Worm (Caenorhabditis elegans) whole organism, young adult: Measurements from ENCODE around the gene F17C11.26.
A peak's percentile ranks its signal among the peaks of the same experiment; 100 is the strongest.

Experiments
- B0035.1 ChIP-seq: sonication (generic microtip); optimal IDR thresholded peaks from 2 replicates; lab custom pipeline; 2016; ENCODE audit warnings: missing genetic modification characterization, mild to moderate bottlenecking, missing compliant biosample characterization, missing genotype, missing genetic modification reagents
- F10E7.11 ChIP-seq: sonication (generic microtip); optimal IDR thresholded peaks from 2 replicates; lab custom pipeline; 2017; ENCODE audit warnings: mild to moderate bottlenecking, missing genetic modification characterization, moderate library complexity, missing compliant biosample characterization
- F55B11.4 ChIP-seq: sonication (generic microtip); optimal IDR thresholded peaks from 2 replicates; lab custom pipeline; 2016; ENCODE audit warnings: missing compliant biosample characterization, missing genetic modification characterization, borderline replicate concordance; ENCODE audit not compliant: insufficient read depth
- F57A8.1 ChIP-seq: fragments of 200-800 bp; sonication (Bioruptor generic); optimal IDR thresholded peaks from 2 replicates; lab custom pipeline; 2018; ENCODE audit warnings: mild to moderate bottlenecking, missing genetic modification characterization, moderate library complexity, missing compliant biosample characterization
- K12H6.12 ChIP-seq: fragments of 200-800 bp; sonication (Bioruptor generic); optimal IDR thresholded peaks from 2 replicates; lab custom pipeline; 2018; ENCODE audit warnings: mild to moderate bottlenecking, missing genetic modification characterization, missing compliant biosample characterization
- T26A5.8 ChIP-seq: sonication (generic microtip); optimal IDR thresholded peaks from 2 replicates; lab custom pipeline; 2016; ENCODE audit warnings: missing genetic modification characterization, missing compliant biosample characterization
- Y53G8AR.9 ChIP-seq: fragments of 200-800 bp; sonication (Bioruptor generic); conservative IDR thresholded peaks from 2 replicates; pipeline ENCODE4 v1.3.6; 2022; ENCODE audit warnings: missing genetic modification reagents, missing genetic modification characterization, missing compliant biosample characterization
- Y56A3A.18 ChIP-seq: fragments of 200-800 bp; sonication (Bioruptor generic); IDR thresholded peaks from 2 replicates; pipeline ENCODE4 v1.3.6; 2022; ENCODE audit warnings: missing genetic modification reagents, missing genetic modification characterization, missing compliant biosample characterization
- aptf-2 ChIP-seq: fragments of 200-800 bp; sonication (Bioruptor generic); conservative IDR thresholded peaks from 2 replicates; pipeline ENCODE4 v1.3.6; 2022; ENCODE audit warnings: missing genetic modification reagents, missing genetic modification characterization, missing compliant biosample characterization
- athp-1 ChIP-seq: sonication (generic microtip); optimal IDR thresholded peaks from 2 replicates; lab custom pipeline; 2017; ENCODE audit warnings: mild to moderate bottlenecking, missing genetic modification characterization, missing compliant biosample characterization
- attf-5 ChIP-seq: fragments of 200-800 bp; sonication (Bioruptor generic); optimal IDR thresholded peaks from 2 replicates; lab custom pipeline; 2018; ENCODE audit warnings: mild to moderate bottlenecking, missing genetic modification characterization, missing compliant biosample characterization
- ceh-100 ChIP-seq: fragments of 200-800 bp; sonication (Bioruptor generic); IDR thresholded peaks from 2 replicates; pipeline ENCODE4 v1.3.6; 2022; ENCODE audit warnings: missing genetic modification reagents, missing genetic modification characterization, missing compliant biosample characterization
- ceh-40 ChIP-seq: fragments of 200-800 bp; sonication (Bioruptor generic); IDR thresholded peaks from 2 replicates; pipeline ENCODE4 v1.3.6; 2022; ENCODE audit warnings: missing genetic modification characterization, missing compliant biosample characterization
- die-1 ChIP-seq: sonication (generic microtip); optimal IDR thresholded peaks from 2 replicates; lab custom pipeline; 2016; ENCODE audit warnings: missing genotype, mild to moderate bottlenecking, missing genetic modification characterization, missing compliant biosample characterization
- egl-18 ChIP-seq: fragments of 200-800 bp; sonication (Bioruptor generic); IDR thresholded peaks from 2 replicates; pipeline ENCODE4 v1.3.6; 2022; ENCODE audit warnings: missing genetic modification reagents, missing genetic modification characterization, missing compliant biosample characterization
- egrh-3 ChIP-seq: fragments of 200-800 bp; sonication (Bioruptor generic); IDR thresholded peaks from 2 replicates; pipeline ENCODE4 v1.3.6; 2022; ENCODE audit warnings: missing genetic modification reagents, missing genetic modification characterization, missing compliant biosample characterization
- gei-17 ChIP-seq: fragments of 200-800 bp; sonication (Bioruptor generic); optimal IDR thresholded peaks from 2 replicates; lab custom pipeline; 2018; ENCODE audit warnings: mild to moderate bottlenecking, missing genetic modification characterization, missing compliant biosample characterization
- him-1 ChIP-seq: sonication (generic microtip); optimal IDR thresholded peaks from 2 replicates; lab custom pipeline; 2016; ENCODE audit warnings: missing genotype, missing genetic modification reagents, missing genetic modification characterization, missing compliant biosample characterization
- hlh-26 ChIP-seq: fragments of 200-800 bp; sonication (Bioruptor generic); conservative IDR thresholded peaks from 2 replicates; pipeline ENCODE4 v1.3.6; 2022; ENCODE audit warnings: missing genetic modification reagents, missing genetic modification characterization, missing compliant biosample characterization
- hrde-1 ChIP-seq: sonication (generic microtip); optimal IDR thresholded peaks from 2 replicates; lab custom pipeline; 2016; ENCODE audit warnings: missing genetic modification characterization, mild to moderate bottlenecking, missing compliant biosample characterization, moderate library complexity, missing genotype, missing genetic modification reagents, borderline replicate concordance
- lag-1 ChIP-seq: fragments of 200-800 bp; sonication (Bioruptor generic); IDR thresholded peaks from 2 replicates; pipeline ENCODE4 v1.3.6; 2022; ENCODE audit warnings: missing genetic modification reagents, missing genetic modification characterization, missing compliant biosample characterization
- let-526 ChIP-seq: fragments of 200-800 bp; sonication (Bioruptor generic); IDR thresholded peaks from 2 replicates; pipeline ENCODE4 v1.3.6; 2022; ENCODE audit warnings: missing genetic modification reagents, missing genetic modification characterization, missing compliant biosample characterization
- let-607 ChIP-seq, 2 experiments: fragments of 200-800 bp in 1 of 2; sonication (Bioruptor generic) in 1 of 2; sonication (generic microtip) in 1 of 2; optimal IDR thresholded peaks; 2 replicates each; lab custom pipeline; 2016 to 2018; ENCODE audit warnings: mild to moderate bottlenecking in 2 of 2, missing compliant biosample characterization in 2 of 2, missing genetic modification characterization in 2 of 2, moderate library complexity in 2 of 2, missing genotype in 1 of 2
- lin-40 ChIP-seq: sonication (generic microtip); optimal IDR thresholded peaks from 2 replicates; lab custom pipeline; 2016; ENCODE audit warnings: missing genetic modification characterization, mild to moderate bottlenecking, missing compliant biosample characterization, missing genotype, missing genetic modification reagents
- lin-54 ChIP-seq: fragments of 200-800 bp; sonication (Bioruptor generic); optimal IDR thresholded peaks from 2 replicates; lab custom pipeline; 2018; ENCODE audit warnings: mild to moderate bottlenecking, missing genetic modification characterization, missing compliant biosample characterization
- lsl-1 ChIP-seq: fragments of 200-800 bp; sonication (Bioruptor generic); optimal IDR thresholded peaks from 2 replicates; lab custom pipeline; 2018; ENCODE audit warnings: mild to moderate bottlenecking, missing genetic modification characterization, moderate library complexity, missing compliant biosample characterization
- mel-28 ChIP-seq: sonication (generic microtip); optimal IDR thresholded peaks from 2 replicates; lab custom pipeline; 2016; ENCODE audit warnings: borderline replicate concordance, mild to moderate bottlenecking, missing genetic modification characterization, missing compliant biosample characterization
- nfya-1 ChIP-seq: sonication (generic microtip); optimal IDR thresholded peaks from 2 replicates; lab custom pipeline; 2017; ENCODE audit warnings: antibody characterized with exemption, missing compliant biosample characterization, missing genetic modification characterization, borderline replicate concordance; ENCODE audit not compliant: insufficient read depth
- nhr-120 ChIP-seq: fragments of 200-800 bp; sonication (Bioruptor generic); IDR thresholded peaks from 2 replicates; pipeline ENCODE4 v1.3.6; 2022; ENCODE audit warnings: missing genetic modification characterization, missing compliant biosample characterization
- pbrm-1 ChIP-seq: fragments of 200-800 bp; sonication (Bioruptor generic); IDR thresholded peaks from 2 replicates; pipeline ENCODE4 v1.3.6; 2022; ENCODE audit warnings: missing genetic modification reagents, missing genetic modification characterization, missing compliant biosample characterization
- snpc-1.1 ChIP-seq: sonication (generic microtip); optimal IDR thresholded peaks from 2 replicates; lab custom pipeline; 2017; ENCODE audit warnings: missing genetic modification characterization, mild to moderate bottlenecking, missing compliant biosample characterization, antibody characterized with exemption, moderate library complexity, missing genotype, missing genetic modification reagents; ENCODE audit not compliant: insufficient read depth
- snpc-3.4 ChIP-seq: sonication (generic microtip); optimal IDR thresholded peaks from 2 replicates; lab custom pipeline; 2017; ENCODE audit warnings: missing genetic modification characterization, mild to moderate bottlenecking, missing compliant biosample characterization, antibody characterized with exemption, moderate library complexity, missing genotype, missing genetic modification reagents
- snpc-4 ChIP-seq, 5 experiments: fragments of 150-350 bp in 1 of 5; sonication (generic microtip) in 4 of 5; optimal IDR thresholded peaks; 2 replicates each; lab custom pipeline; 2014 to 2018; ENCODE audit warnings: missing genetic modification characterization in 5 of 5, missing biosample characterization in 3 of 5, antibody characterized with exemption in 2 of 5, mild to moderate bottlenecking in 2 of 5, missing compliant biosample characterization in 2 of 5, missing genotype in 2 of 5, moderate library complexity in 2 of 5, missing genetic modification reagents in 1 of 5
- tbp1 ChIP-seq: fragments of 200-800 bp; sonication (Bioruptor generic); optimal IDR thresholded peaks from 2 replicates; lab custom pipeline; 2018; ENCODE audit warnings: mild to moderate bottlenecking, missing genetic modification characterization, missing compliant biosample characterization
- unc-62 ChIP-seq: fragments of 150-350 bp; optimal IDR thresholded peaks from 2 replicates; lab custom pipeline; 2014; ENCODE audit warnings: missing biosample characterization, missing genetic modification reagents, missing genetic modification characterization
- zim-3 ChIP-seq: sonication (generic microtip); optimal IDR thresholded peaks from 2 replicates; lab custom pipeline; 2017; ENCODE audit warnings: mild to moderate bottlenecking, missing genetic modification characterization, moderate library complexity, missing compliant biosample characterization
- ztf-25 ChIP-seq: fragments of 200-800 bp; sonication (Bioruptor generic); IDR thresholded peaks from 2 replicates; pipeline ENCODE4 v1.3.6; 2022; ENCODE audit warnings: missing genetic modification reagents, missing genetic modification characterization, missing compliant biosample characterization
- ztf-6 ChIP-seq: fragments of 200-800 bp; sonication (Bioruptor generic); IDR thresholded peaks from 2 replicates; pipeline ENCODE4 v1.3.6; 2022; ENCODE audit warnings: missing genetic modification reagents, missing genetic modification characterization, missing compliant biosample characterization

F17C11.26 gene

ce11 chrV:10897172-10897571, 44.1 kb upstream of the F17C11.26 start (continued):
- no peak for TF ChIP-seq F55B11.4 (tag; lab: Kevin White, UChicago)
- peak; percentile 87 for TF ChIP-seq F10E7.11
- TF ChIP-seq athp-1 = peak; percentile 99
- no peak for TF ChIP-seq hlh-26
- TF ChIP-seq unc-62 = peak; percentile 81
- peak; percentile 97 for TF ChIP-seq K12H6.12

ce11 chrV:10898107-10898506, 43.1 kb upstream of the F17C11.26 start, which contains the start of gene F32D8.7:
TSS of gene F32D8.7 (plus strand) at chrV:10898435.
- no peak for TF ChIP-seq unc-62
- no peak for TF ChIP-seq F57A8.1 (GFP tag; lab: Kevin White, UChicago)
- TF ChIP-seq tbp1 (GFP tag; lab: Kevin White, UChicago) = no peak
- TF ChIP-seq B0035.1 = no peak
- no peak for TF ChIP-seq pbrm-1 (GFP tag; lab: Robert Waterston, UW)
- TF ChIP-seq zim-3 = no peak
- no peak for TF ChIP-seq let-526 (GFP tag; lab: Robert Waterston, UW)
- no peak for TF ChIP-seq aptf-2 (GFP tag; lab: Robert Waterston, UW)
- TF ChIP-seq mel-28 (tag; lab: Kevin White, UChicago) = no peak
- no peak for TF ChIP-seq ztf-6 (GFP tag; lab: Robert Waterston, UW)
- no peak for TF ChIP-seq Y56A3A.18 (GFP tag; lab: Robert Waterston, UW)
- no peak for TF ChIP-seq nfya-1 (tag; lab: Kevin White, UChicago)
- no peak for TF ChIP-seq snpc-4 (GFP tag; optimal IDR thresholded peaks at IDR 0.05; lab: Kevin White, UChicago)
- TF ChIP-seq snpc-4 (tag; optimal IDR thresholded peaks at IDR 0.05; lab: Kevin White, UChicago) = no peak
- TF ChIP-seq lin-40 (tag; lab: Kevin White, UChicago) = no peak
- TF ChIP-seq lag-1 = no peak
- no peak for TF ChIP-seq hrde-1 (tag; lab: Kevin White, UChicago)
- TF ChIP-seq F55B11.4 (tag; lab: Kevin White, UChicago) = no peak
- no peak for TF ChIP-seq him-1 (tag; lab: Kevin White, UChicago)
- no peak for TF ChIP-seq ceh-40 (GFP tag; lab: Robert Waterston, UW)

- TF ChIP-seq snpc-1.1 (tag; lab: Kevin White, UChicago) (no peak), egl-18 (GFP tag; lab: Robert Waterston, UW) (no peak), Y53G8AR.9 (GFP tag; lab: Robert Waterston, UW) (no peak), attf-5 (GFP tag; lab: Kevin White, UChicago) (no peak), snpc-3.4 (no peak), let-607 (tag; optimal IDR thresholded peaks at IDR 0.05; lab: Kevin White, UChicago) (no peak), die-1 (no peak), ztf-25 (GFP tag; lab: Robert Waterston, UW) (no peak), lin-54 (GFP tag; lab: Kevin White, UChicago) (no peak), egrh-3 (GFP tag; lab: Robert Waterston, UW) (no peak), lsl-1 (GFP tag; lab: Kevin White, UChicago) (no peak), nhr-120 (GFP tag; lab: Robert Waterston, UW) (no peak), gei-17 (no peak), ceh-100 (no peak), T26A5.8 (tag; lab: Kevin White, UChicago) (no peak), zim-3 (no peak), nfya-1 (tag; lab: Kevin White, UChicago) (no peak)
Observed at ce11 chrV:10898629-10899028, 42.6 kb upstream of the F17C11.26 start.
